Worm (Caenorhabditis elegans) whole organism, young adult: ENCODE results near the gene spo-11.

Experiments
- C06A6.2 ChIP-seq: fragments of 200-800 bp; sonication (Bioruptor generic); conservative IDR thresholded peaks from 2 replicates; pipeline ENCODE4 v1.3.6; 2022; ENCODE audit warnings: missing genetic modification characterization, missing compliant biosample characterization
- D2030.7 ChIP-seq: fragments of 200-800 bp; sonication (Bioruptor generic); IDR thresholded peaks from 2 replicates; pipeline ENCODE4 v1.3.6; 2022; ENCODE audit warnings: missing genetic modification reagents, missing genetic modification characterization, missing compliant biosample characterization
- F22D6.2 ChIP-seq: sonication (generic microtip); optimal IDR thresholded peaks from 2 replicates; lab custom pipeline; 2016; ENCODE audit warnings: mild to moderate bottlenecking, missing genetic modification characterization, missing compliant biosample characterization
- F23B12.7 ChIP-seq: sonication (generic microtip); optimal IDR thresholded peaks from 2 replicates; lab custom pipeline; 2017; ENCODE audit warnings: missing genetic modification characterization, mild to moderate bottlenecking, missing compliant biosample characterization, antibody characterized with exemption, moderate library complexity; ENCODE audit not compliant: insufficient read depth
- F55B11.4 ChIP-seq: sonication (generic microtip); optimal IDR thresholded peaks from 2 replicates; lab custom pipeline; 2016; ENCODE audit warnings: missing compliant biosample characterization, missing genetic modification characterization, borderline replicate concordance; ENCODE audit not compliant: insufficient read depth
- F57A8.1 ChIP-seq: fragments of 200-800 bp; sonication (Bioruptor generic); optimal IDR thresholded peaks from 2 replicates; lab custom pipeline; 2018; ENCODE audit warnings: mild to moderate bottlenecking, missing genetic modification characterization, moderate library complexity, missing compliant biosample characterization
- F57C9.4 ChIP-seq: sonication (generic microtip); optimal IDR thresholded peaks from 2 replicates; lab custom pipeline; 2017; ENCODE audit warnings: mild to moderate bottlenecking, missing genetic modification characterization, missing compliant biosample characterization
- K12H6.12 ChIP-seq: fragments of 200-800 bp; sonication (Bioruptor generic); optimal IDR thresholded peaks from 2 replicates; lab custom pipeline; 2018; ENCODE audit warnings: mild to moderate bottlenecking, missing genetic modification characterization, missing compliant biosample characterization
- T07F8.4 ChIP-seq: sonication (generic microtip); optimal IDR thresholded peaks from 2 replicates; lab custom pipeline; 2016; ENCODE audit warnings: mild to moderate bottlenecking, missing genetic modification characterization, moderate library complexity, missing compliant biosample characterization
- T26A5.8 ChIP-seq: sonication (generic microtip); optimal IDR thresholded peaks from 2 replicates; lab custom pipeline; 2016; ENCODE audit warnings: missing genetic modification characterization, missing compliant biosample characterization
- Y53F4B.3 ChIP-seq: fragments of 200-800 bp; sonication (Bioruptor generic); IDR thresholded peaks from 2 replicates; pipeline ENCODE4 v1.3.6; 2022; ENCODE audit warnings: missing genetic modification reagents, missing genetic modification characterization, missing compliant biosample characterization
- ZK185.1 ChIP-seq: sonication (generic microtip); optimal IDR thresholded peaks from 2 replicates; lab custom pipeline; 2016; ENCODE audit warnings: mild to moderate bottlenecking, missing genetic modification characterization, missing compliant biosample characterization; ENCODE audit not compliant: poor library complexity, severe bottlenecking
- akir-1 ChIP-seq: fragments of 200-800 bp; sonication (Bioruptor generic); optimal IDR thresholded peaks from 2 replicates; lab custom pipeline; 2018; ENCODE audit warnings: mild to moderate bottlenecking, missing genetic modification characterization, moderate library complexity, missing compliant biosample characterization
- attf-3 ChIP-seq: fragments of 200-800 bp; sonication (Bioruptor generic); conservative IDR thresholded peaks from 2 replicates; pipeline ENCODE4 v1.3.6; 2022; ENCODE audit warnings: missing genetic modification reagents, missing genetic modification characterization, missing compliant biosample characterization
- bed-2 ChIP-seq: fragments of 200-800 bp; sonication (Bioruptor generic); IDR thresholded peaks from 2 replicates; pipeline ENCODE4 v1.3.6; 2022; ENCODE audit warnings: missing genetic modification reagents, missing genetic modification characterization, missing compliant biosample characterization
- cebp-2 ChIP-seq: fragments of 200-800 bp; sonication (Bioruptor generic); IDR thresholded peaks from 2 replicates; pipeline ENCODE4 v1.3.6; 2022; ENCODE audit warnings: missing genetic modification characterization, missing compliant biosample characterization
- efl-1 ChIP-seq: fragments of 150-350 bp; optimal IDR thresholded peaks from 2 replicates; lab custom pipeline; 2014; ENCODE audit warnings: missing biosample characterization, missing genetic modification reagents, missing genetic modification characterization
- ets-4 ChIP-seq: fragments of 200-800 bp; sonication (Bioruptor generic); optimal IDR thresholded peaks from 2 replicates; lab custom pipeline; 2018; ENCODE audit warnings: mild to moderate bottlenecking, missing genetic modification characterization, missing compliant biosample characterization
- gei-17 ChIP-seq: fragments of 200-800 bp; sonication (Bioruptor generic); optimal IDR thresholded peaks from 2 replicates; lab custom pipeline; 2018; ENCODE audit warnings: mild to moderate bottlenecking, missing genetic modification characterization, missing compliant biosample characterization
- hlh-12 ChIP-seq: sonication (generic microtip); optimal IDR thresholded peaks from 2 replicates; lab custom pipeline; 2016; ENCODE audit warnings: missing genetic modification characterization, missing compliant biosample characterization
- hmg-1.2 ChIP-seq: fragments of 200-800 bp; sonication (Bioruptor generic); IDR thresholded peaks from 2 replicates; pipeline ENCODE4 v1.3.6; 2022; ENCODE audit warnings: missing genetic modification reagents, missing genetic modification characterization, missing compliant biosample characterization
- hsf-1 ChIP-seq: fragments of 200-800 bp; sonication (Bioruptor generic); IDR thresholded peaks from 2 replicates; pipeline ENCODE4 v1.3.6; 2022; ENCODE audit warnings: missing genetic modification reagents, missing genetic modification characterization, missing compliant biosample characterization
- lag-1 ChIP-seq: fragments of 200-800 bp; sonication (Bioruptor generic); IDR thresholded peaks from 2 replicates; pipeline ENCODE4 v1.3.6; 2022; ENCODE audit warnings: missing genetic modification reagents, missing genetic modification characterization, missing compliant biosample characterization
- lir-1 ChIP-seq: fragments of 200-800 bp; sonication (Bioruptor generic); conservative IDR thresholded peaks from 2 replicates; pipeline ENCODE4 v1.3.6; 2022; ENCODE audit warnings: missing genetic modification reagents, missing genetic modification characterization, missing compliant biosample characterization
- lsl-1 ChIP-seq: fragments of 200-800 bp; sonication (Bioruptor generic); optimal IDR thresholded peaks from 2 replicates; lab custom pipeline; 2018; ENCODE audit warnings: mild to moderate bottlenecking, missing genetic modification characterization, moderate library complexity, missing compliant biosample characterization
- madf-10 ChIP-seq: sonication (generic microtip); optimal IDR thresholded peaks from 2 replicates; lab custom pipeline; 2016; ENCODE audit warnings: mild to moderate bottlenecking, missing genetic modification characterization, missing compliant biosample characterization
- madf-6 ChIP-seq: fragments of 200-800 bp; sonication (Bioruptor generic); IDR thresholded peaks from 2 replicates; pipeline ENCODE4 v1.3.6; 2022; ENCODE audit warnings: missing genetic modification reagents, missing genetic modification characterization, missing compliant biosample characterization
- mcd-1 ChIP-seq: fragments of 200-800 bp; sonication (Bioruptor generic); IDR thresholded peaks from 2 replicates; pipeline ENCODE4 v1.3.6; 2022; ENCODE audit warnings: missing genetic modification reagents, missing genetic modification characterization, missing compliant biosample characterization
- nfya-1 ChIP-seq: sonication (generic microtip); optimal IDR thresholded peaks from 2 replicates; lab custom pipeline; 2017; ENCODE audit warnings: antibody characterized with exemption, missing compliant biosample characterization, missing genetic modification characterization, borderline replicate concordance; ENCODE audit not compliant: insufficient read depth
- nfyb-1 ChIP-seq: fragments of 200-800 bp; sonication (Bioruptor generic); IDR thresholded peaks from 2 replicates; pipeline ENCODE4 v1.3.6; 2022; ENCODE audit warnings: missing genetic modification reagents, missing genetic modification characterization, missing compliant biosample characterization
- nhr-120 ChIP-seq: fragments of 200-800 bp; sonication (Bioruptor generic); IDR thresholded peaks from 2 replicates; pipeline ENCODE4 v1.3.6; 2022; ENCODE audit warnings: missing genetic modification characterization, missing compliant biosample characterization
- pbrm-1 ChIP-seq: fragments of 200-800 bp; sonication (Bioruptor generic); IDR thresholded peaks from 2 replicates; pipeline ENCODE4 v1.3.6; 2022; ENCODE audit warnings: missing genetic modification reagents, missing genetic modification characterization, missing compliant biosample characterization
- pha-4 ChIP-seq: fragments of 150-350 bp; sonication (generic microtip); optimal IDR thresholded peaks from 2 replicates; lab custom pipeline; 2014; ENCODE audit warnings: missing biosample characterization, missing genetic modification reagents, missing genetic modification characterization
- repo-1 ChIP-seq: sonication (generic microtip); optimal IDR thresholded peaks from 2 replicates; lab custom pipeline; 2017; ENCODE audit warnings: mild to moderate bottlenecking, missing genetic modification characterization, missing compliant biosample characterization
- sdz-38 ChIP-seq: sonication (generic microtip); optimal IDR thresholded peaks from 2 replicates; lab custom pipeline; 2016; ENCODE audit warnings: missing genotype, missing genetic modification characterization, missing compliant biosample characterization
- sea-2 ChIP-seq: fragments of 200-800 bp; sonication (Bioruptor generic); IDR thresholded peaks from 2 replicates; pipeline ENCODE4 v1.3.6; 2022; ENCODE audit warnings: missing genetic modification characterization, missing compliant biosample characterization
- snpc-1.1 ChIP-seq: sonication (generic microtip); optimal IDR thresholded peaks from 2 replicates; lab custom pipeline; 2017; ENCODE audit warnings: missing genetic modification characterization, mild to moderate bottlenecking, missing compliant biosample characterization, antibody characterized with exemption, moderate library complexity, missing genotype, missing genetic modification reagents; ENCODE audit not compliant: insufficient read depth
- snpc-1.3 ChIP-seq: sonication (generic microtip); optimal IDR thresholded peaks from 2 replicates; lab custom pipeline; 2017; ENCODE audit warnings: missing genetic modification characterization, mild to moderate bottlenecking, missing compliant biosample characterization, antibody characterized with exemption, moderate library complexity, missing genotype, missing genetic modification reagents; ENCODE audit not compliant: insufficient read depth
- snpc-3.4 ChIP-seq: sonication (generic microtip); optimal IDR thresholded peaks from 2 replicates; lab custom pipeline; 2017; ENCODE audit warnings: missing genetic modification characterization, mild to moderate bottlenecking, missing compliant biosample characterization, antibody characterized with exemption, moderate library complexity, missing genotype, missing genetic modification reagents
- sptf-2 ChIP-seq: fragments of 200-800 bp; sonication (Bioruptor generic); optimal IDR thresholded peaks from 2 replicates; lab custom pipeline; 2018; ENCODE audit warnings: mild to moderate bottlenecking, missing genetic modification characterization, missing compliant biosample characterization
- ztf-18 ChIP-seq: sonication (generic microtip); optimal IDR thresholded peaks from 2 replicates; lab custom pipeline; 2016; ENCODE audit warnings: missing genotype, mild to moderate bottlenecking, missing genetic modification characterization, missing compliant biosample characterization
- ztf-25 ChIP-seq: fragments of 200-800 bp; sonication (Bioruptor generic); IDR thresholded peaks from 2 replicates; pipeline ENCODE4 v1.3.6; 2022; ENCODE audit warnings: missing genetic modification reagents, missing genetic modification characterization, missing compliant biosample characterization

Gene spo-11

ce11 chrIV:11124674-11125073, at the start of gene spo-11 (continued):
- TF ChIP-seq F57A8.1 (no peak), snpc-1.1 (tag; lab: Kevin White, UChicago) (no peak), D2030.7 (GFP tag; lab: Robert Waterston, UW) (0 out of 2 replicates have a peak, but pooled peaks have one; percentile 18), nfya-1 (tag; lab: Kevin White, UChicago) (no peak), F57C9.4 (tag; lab: Kevin White, UChicago) (no peak), madf-6 (peak; percentile 90), hsf-1 (GFP tag; lab: Robert Waterston, UW) (no peak), nfyb-1 (GFP tag; lab: Robert Waterston, UW) (no peak), Y53F4B.3 (no peak), nhr-120 (GFP tag; lab: Robert Waterston, UW) (no peak), C06A6.2 (GFP tag; lab: Robert Waterston, UW) (no peak), F22D6.2 (no peak), snpc-3.4 (tag; lab: Kevin White, UChicago) (no peak), lsl-1 (peak; percentile 94), hmg-1.2 (no peak), ztf-18 (tag; lab: Kevin White, UChicago) (no peak), snpc-1.3 (tag; lab: Kevin White, UChicago) (no peak), F23B12.7 (tag; lab: Kevin White, UChicago) (no peak), hlh-12 (tag; lab: Kevin White, UChicago) (no peak), F55B11.4 (tag; lab: Kevin White, UChicago) (no peak), K12H6.12 (tag; lab: Kevin White, UChicago) (no peak), repo-1 (tag; lab: Kevin White, UChicago) (no peak), pha-4 (no peak), efl-1 (GFP tag; lab: Kevin White, UChicago) (peak; percentile 5)

DNA sequence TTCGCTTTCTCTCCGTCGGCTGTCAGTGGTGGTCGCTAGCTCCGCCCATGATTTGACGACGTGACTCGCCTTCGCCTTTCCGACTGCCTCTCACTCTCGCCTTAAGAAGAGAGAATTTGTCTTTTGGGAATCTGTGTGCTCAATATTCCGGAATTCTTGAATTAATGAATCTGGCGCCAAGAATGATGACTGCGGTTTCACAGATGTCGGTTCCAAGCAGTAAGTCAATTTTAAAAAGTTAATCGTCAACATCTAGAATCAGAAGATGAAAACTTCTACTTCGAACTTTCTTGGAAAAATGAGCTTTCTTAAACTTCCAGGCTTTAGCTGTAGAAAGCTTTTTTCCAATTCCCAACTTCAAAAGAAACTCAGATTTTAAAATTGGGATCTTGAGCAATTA, 45.0 kb upstream of the spo-11 start, which contains the start of gene nhr-67:
Gene nhr-67, plus strand, starts transcription at position 97 of the 400 bp plus-strand sequence.
- TF ChIP-seq attf-3 (GFP tag; lab: Robert Waterston, UW) (no peak), T07F8.4 (tag; lab: Kevin White, UChicago) (no peak), repo-1 (tag; lab: Kevin White, UChicago) (no peak), mcd-1 (GFP tag; lab: Robert Waterston, UW) (no peak), ZK185.1 (tag; lab: Kevin White, UChicago) (no peak), ets-4 (GFP tag; lab: Kevin White, UChicago) (no peak), sdz-38 (no peak), gei-17 (GFP tag; lab: Kevin White, UChicago) (no peak), bed-2 (no peak), akir-1 (GFP tag; lab: Kevin White, UChicago) (no peak), T26A5.8 (tag; lab: Kevin White, UChicago) (no peak), pbrm-1 (no peak), F57C9.4 (tag; lab: Kevin White, UChicago) (no peak), ztf-25 (GFP tag; lab: Robert Waterston, UW) (no peak), lag-1 (GFP tag; lab: Robert Waterston, UW) (no peak), sptf-2 (GFP tag; lab: Kevin White, UChicago) (no peak), cebp-2 (GFP tag; lab: Robert Waterston, UW) (no peak), lir-1 (GFP tag; lab: Robert Waterston, UW) (no peak), sea-2 (no peak), madf-10 (no peak)
